Worm (Caenorhabditis elegans) whole organism, mixed stage, embryonic: ENCODE results near the gene cyp-33C5.

Experiments
- M03D4.4 ChIP-seq: sonication (generic microtip); optimal IDR thresholded peaks from 2 replicates; lab custom pipeline; 2017; ENCODE audit warnings: mild to moderate bottlenecking, missing genetic modification characterization, missing compliant biosample characterization
- bed-3 ChIP-seq: fragments of 200-800 bp; sonication (Bioruptor generic); optimal IDR thresholded peaks from 3 replicates; lab custom pipeline; 2018; ENCODE audit warnings: mild to moderate bottlenecking, missing genetic modification characterization, moderate library complexity, missing compliant biosample characterization
- blmp-1 ChIP-seq: fragments of 150-350 bp; optimal IDR thresholded peaks from 2 replicates; lab custom pipeline; 2014; ENCODE audit warnings: missing biosample characterization, missing genetic modification characterization
- ceh-39 ChIP-seq: fragments of 150-350 bp; optimal IDR thresholded peaks from 2 replicates; lab custom pipeline; 2014; ENCODE audit warnings: missing biosample characterization, missing genetic modification characterization
- ceh-43 ChIP-seq: fragments of 200-800 bp; sonication (Bioruptor generic); optimal IDR thresholded peaks from 2 replicates; lab custom pipeline; 2018; ENCODE audit warnings: mild to moderate bottlenecking, missing genetic modification characterization, moderate library complexity, missing compliant biosample characterization
- ceh-83 ChIP-seq: fragments of 200-800 bp; sonication (Bioruptor generic); optimal IDR thresholded peaks from 2 replicates; lab custom pipeline; 2018; ENCODE audit warnings: mild to moderate bottlenecking, missing genetic modification characterization, missing compliant biosample characterization
- ces-1 ChIP-seq: fragments of 150-350 bp; optimal IDR thresholded peaks from 2 replicates; lab custom pipeline; 2014; ENCODE audit warnings: missing biosample characterization, missing genetic modification reagents, missing genetic modification characterization
- cnd-1 ChIP-seq: fragments of 200-800 bp; sonication (Bioruptor generic); optimal IDR thresholded peaks from 2 replicates; lab custom pipeline; 2018; ENCODE audit warnings: mild to moderate bottlenecking, missing genetic modification characterization, missing compliant biosample characterization
- drap-1 ChIP-seq: fragments of 200-800 bp; sonication (Bioruptor generic); optimal IDR thresholded peaks from 3 replicates; lab custom pipeline; 2018; ENCODE audit warnings: mild to moderate bottlenecking, missing genetic modification characterization, missing compliant biosample characterization
- elt-1 ChIP-seq: sonication (generic microtip); optimal IDR thresholded peaks from 2 replicates; lab custom pipeline; 2017; ENCODE audit warnings: missing genetic modification characterization, mild to moderate bottlenecking, missing compliant biosample characterization, antibody characterized with exemption, moderate library complexity, borderline replicate concordance; ENCODE audit not compliant: insufficient read depth
- elt-3 ChIP-seq: fragments of 150-350 bp; optimal IDR thresholded peaks from 2 replicates; lab custom pipeline; 2014; ENCODE audit warnings: missing biosample characterization, missing genetic modification characterization
- flh-1 ChIP-seq: fragments of 200-800 bp; sonication (Bioruptor generic); optimal IDR thresholded peaks from 2 replicates; lab custom pipeline; 2018; ENCODE audit warnings: mild to moderate bottlenecking, missing genetic modification characterization, moderate library complexity, missing compliant biosample characterization
- ham-2 ChIP-seq: fragments of 200-800 bp; sonication (Bioruptor generic); optimal IDR thresholded peaks from 2 replicates; lab custom pipeline; 2018; ENCODE audit warnings: mild to moderate bottlenecking, missing genetic modification characterization, missing compliant biosample characterization
- hlh-1 ChIP-seq: fragments of 150-350 bp; optimal IDR thresholded peaks from 2 replicates; lab custom pipeline; 2014; ENCODE audit warnings: missing biosample characterization, missing genetic modification reagents, missing genetic modification characterization
- lin-13 ChIP-seq: fragments of 150-350 bp; optimal IDR thresholded peaks from 2 replicates; lab custom pipeline; 2014; ENCODE audit warnings: missing biosample characterization, missing genetic modification characterization
- lin-32 ChIP-seq: fragments of 200-800 bp; sonication (Bioruptor generic); optimal IDR thresholded peaks from 2 replicates; lab custom pipeline; 2018; ENCODE audit warnings: mild to moderate bottlenecking, missing genetic modification characterization, missing compliant biosample characterization
- mab-5 ChIP-seq: fragments of 150-350 bp; optimal IDR thresholded peaks from 2 replicates; lab custom pipeline; 2014; ENCODE audit warnings: missing biosample characterization, missing genetic modification characterization
- mep-1 ChIP-seq: fragments of 150-350 bp; optimal IDR thresholded peaks from 2 replicates; lab custom pipeline; 2017; ENCODE audit warnings: missing biosample characterization, missing genetic modification reagents, missing genetic modification characterization, inconsistent platforms
- mls-2 ChIP-seq: sonication (generic microtip); optimal IDR thresholded peaks from 2 replicates; lab custom pipeline; 2016; ENCODE audit warnings: mild to moderate bottlenecking, missing genetic modification characterization, moderate library complexity, missing compliant biosample characterization
- nhr-12 ChIP-seq: fragments of 150-350 bp; optimal IDR thresholded peaks from 2 replicates; lab custom pipeline; 2014; ENCODE audit warnings: missing biosample characterization, missing genetic modification characterization
- nhr-2 ChIP-seq: fragments of 150-350 bp; optimal IDR thresholded peaks from 2 replicates; lab custom pipeline; 2014; ENCODE audit warnings: missing biosample characterization, missing genetic modification characterization
- nhr-28 ChIP-seq: fragments of 150-350 bp; optimal IDR thresholded peaks from 2 replicates; lab custom pipeline; 2014; ENCODE audit warnings: missing biosample characterization, missing genetic modification characterization
- nhr-76 ChIP-seq: sonication (generic microtip); optimal IDR thresholded peaks from 2 replicates; lab custom pipeline; 2017; ENCODE audit warnings: missing biosample characterization, missing genetic modification characterization
- pha-4 ChIP-seq: fragments of 150-350 bp; optimal IDR thresholded peaks from 2 replicates; lab custom pipeline; 2018; ENCODE audit warnings: missing biosample characterization, missing genetic modification reagents, missing genetic modification characterization
- sem-2 ChIP-seq: fragments of 200-800 bp; sonication (Bioruptor generic); optimal IDR thresholded peaks from 2 replicates; lab custom pipeline; 2018; ENCODE audit warnings: mild to moderate bottlenecking, missing genetic modification characterization, missing compliant biosample characterization
- snpc-4 ChIP-seq: fragments of 150-350 bp; optimal IDR thresholded peaks from 2 replicates; lab custom pipeline; 2014; ENCODE audit warnings: missing biosample characterization, missing genetic modification characterization
- tbx-8 ChIP-seq: fragments of 200-800 bp; sonication (Bioruptor generic); optimal IDR thresholded peaks from 2 replicates; lab custom pipeline; 2018; ENCODE audit warnings: mild to moderate bottlenecking, missing genetic modification characterization, moderate library complexity, missing compliant biosample characterization
- unc-120 ChIP-seq: sonication (generic microtip); optimal IDR thresholded peaks from 2 replicates; lab custom pipeline; 2017; ENCODE audit warnings: missing genetic modification characterization, missing compliant biosample characterization; ENCODE audit not compliant: poor library complexity, severe bottlenecking
- ztf-11 ChIP-seq: fragments of 150-350 bp; optimal IDR thresholded peaks from 2 replicates; lab custom pipeline; 2014; ENCODE audit warnings: missing biosample characterization, missing genetic modification characterization

cyp-33C5 gene

ce11 chrV:2207527-2207926, 37.3 kb upstream of the cyp-33C5 start:
- TF ChIP-seq lin-32 (GFP tag; lab: Kevin White, UChicago) (no peak), ces-1 (no peak), flh-1 (GFP tag; lab: Kevin White, UChicago) (no peak), ztf-11 (tag; lab: Kevin White, UChicago) (no peak), lin-13 (tag; lab: Kevin White, UChicago) (no peak), mep-1 (tag; lab: Kevin White, UChicago) (no peak), hlh-1 (tag; lab: Kevin White, UChicago) (no peak), elt-1 (tag; lab: Kevin White, UChicago) (no peak), ham-2 (GFP tag; lab: Kevin White, UChicago) (no peak), ceh-43 (GFP tag; lab: Kevin White, UChicago) (no peak), cnd-1 (tag; lab: Kevin White, UChicago) (no peak), elt-3 (tag; lab: Kevin White, UChicago) (no peak), drap-1 (GFP tag; lab: Kevin White, UChicago) (no peak)

- TF ChIP-seq elt-1 (tag; lab: Kevin White, UChicago) (no peak), nhr-12 (tag; lab: Kevin White, UChicago) (no peak), mab-5 (no peak), lin-13 (tag; lab: Kevin White, UChicago) (no peak), ceh-83 (GFP tag; lab: Kevin White, UChicago) (no peak), drap-1 (GFP tag; lab: Kevin White, UChicago) (no peak), pha-4 (tag; lab: Kevin White, UChicago) (no peak), mls-2 (tag; lab: Kevin White, UChicago) (no peak), nhr-2 (no peak), elt-3 (tag; lab: Kevin White, UChicago) (no peak), snpc-4 (no peak), M03D4.4 (no peak), cnd-1 (tag; lab: Kevin White, UChicago) (no peak), nhr-28 (tag; lab: Kevin White, UChicago) (no peak)
Measured at ce11 chrV:2211936-2212335, 32.9 kb upstream of the cyp-33C5 start, which contains the start of gene nhr-133. Gene nhr-133 (minus strand): TSS chrV:2212118.

ce11 chrV:2214428-2215038, 30.3 kb upstream of the cyp-33C5 start, which contains the start of gene nhr-184:
Gene nhr-184 (minus strand): TSS chrV:2214478.
- TF ChIP-seq tbx-8 (GFP tag; lab: Kevin White, UChicago) (no peak), pha-4 (tag; lab: Kevin White, UChicago) (peak; percentile 6), nhr-2 (no peak), ceh-39 (tag; lab: Kevin White, UChicago) (no peak)

- TF ChIP-seq ceh-83 (GFP tag; lab: Kevin White, UChicago) = no peak
- no peak for TF ChIP-seq sem-2
- no peak for TF ChIP-seq nhr-76 (tag; lab: Kevin White, UChicago)
- TF ChIP-seq elt-3 (tag; lab: Kevin White, UChicago) = no peak
- no peak for TF ChIP-seq unc-120 (tag; lab: Kevin White, UChicago)
Measured at ce11 chrV:2215352-2215751, 29.5 kb upstream of the cyp-33C5 start, which contains the start of gene nstp-8. Gene nstp-8 (plus strand): TSS chrV:2215652.

- TF ChIP-seq tbx-8 (GFP tag; lab: Kevin White, UChicago) = no peak
- TF ChIP-seq drap-1 (GFP tag; lab: Kevin White, UChicago) = no peak
- no peak for TF ChIP-seq ces-1
- TF ChIP-seq elt-1 (tag; lab: Kevin White, UChicago) = no peak
- TF ChIP-seq blmp-1 (tag; lab: Kevin White, UChicago) = no peak
- TF ChIP-seq ztf-11 (tag; lab: Kevin White, UChicago) = no peak
- no peak for TF ChIP-seq nhr-2
- no peak for TF ChIP-seq ham-2 (GFP tag; lab: Kevin White, UChicago)
- no peak for TF ChIP-seq unc-120 (tag; lab: Kevin White, UChicago)
- no peak for TF ChIP-seq ceh-39 (tag; lab: Kevin White, UChicago)
- no peak for TF ChIP-seq bed-3 (GFP tag; lab: Kevin White, UChicago)
- no peak for TF ChIP-seq nhr-28 (tag; lab: Kevin White, UChicago)
- TF ChIP-seq pha-4 (tag; lab: Kevin White, UChicago) = no peak
- no peak for TF ChIP-seq hlh-1 (tag; lab: Kevin White, UChicago)
- no peak for TF ChIP-seq snpc-4
- TF ChIP-seq elt-3 (tag; lab: Kevin White, UChicago) = no peak
- no peak for TF ChIP-seq flh-1 (GFP tag; lab: Kevin White, UChicago)
- no peak for TF ChIP-seq mls-2 (tag; lab: Kevin White, UChicago)
- no peak for TF ChIP-seq nhr-12 (tag; lab: Kevin White, UChicago)
Measured at ce11 chrV:2216927-2217326, 27.9 kb upstream of the cyp-33C5 start.
